Fruit fly (Drosophila melanogaster): Measurements from ENCODE around the gene Rtel1.

The Rtel1 gene

DNA sequence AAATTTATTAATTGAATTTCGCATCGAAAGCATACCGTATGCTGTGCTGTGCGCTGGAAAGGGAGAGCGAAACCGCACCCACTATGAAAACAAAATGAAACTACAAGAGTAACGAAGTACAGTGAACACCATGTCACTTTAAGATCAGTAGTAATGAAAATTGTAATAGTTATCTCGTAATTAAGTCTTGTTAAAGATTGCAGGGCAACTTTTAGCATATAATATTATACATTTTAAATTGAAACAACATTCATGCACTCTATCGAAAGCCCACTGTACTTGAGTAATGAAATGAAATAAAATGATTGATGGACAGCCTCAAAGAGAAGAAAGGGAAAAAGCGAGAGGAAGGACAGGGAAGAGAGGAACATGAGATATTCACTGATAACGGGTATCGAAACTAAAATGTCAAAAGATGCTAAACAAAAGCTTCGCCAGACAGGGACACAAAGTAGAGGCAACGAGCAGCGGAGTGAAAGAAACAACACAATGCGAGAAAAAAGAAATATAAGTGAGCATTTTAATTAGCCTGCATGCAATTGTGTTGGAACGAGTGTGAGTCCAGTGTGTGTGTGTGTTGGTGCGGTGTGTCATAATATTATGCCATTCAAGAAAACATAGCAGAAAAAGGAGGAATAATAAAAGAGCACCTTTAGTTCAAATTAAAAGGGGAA is 12.1 kb upstream of the Rtel1 start (continued):
- peak; percentile 65 for TF ChIP-seq croc (GFP tag; conservative IDR thresholded peaks at IDR 0.05)
- peak; percentile 72 for TF ChIP-seq CG32772 (GFP tag; IDR thresholded peaks at IDR 0.05)
- no peak for TF ChIP-seq Sry-β (GFP tag; optimal IDR thresholded peaks at IDR 0.05)
- TF ChIP-seq peb (GFP tag; IDR thresholded peaks at IDR 0.05), result peak; percentile 51
- no peak for TF ChIP-seq HLHmδ (GFP tag; optimal IDR thresholded peaks at IDR 0.05)
- peak; percentile 67 for TF ChIP-seq Awh (GFP tag; IDR thresholded peaks at IDR 0.05)
- TF ChIP-seq CG10267 (tag; optimal IDR thresholded peaks at IDR 0.05), result peak; percentile 53
- TF ChIP-seq wdn (GFP tag; IDR thresholded peaks at IDR 0.05), result peak; percentile 71
- TF ChIP-seq Hey (tag; optimal IDR thresholded peaks at IDR 0.05), result no peak
- TF ChIP-seq CG9817 (tag; optimal IDR thresholded peaks at IDR 0.05), result peak; percentile 75
- 0 out of 2 replicates have a peak, but pooled peaks have one; percentile 14 for TF ChIP-seq Taf1 (GFP tag; IDR thresholded peaks at IDR 0.05)
- TF ChIP-seq CG11723 (GFP tag; optimal IDR thresholded peaks at IDR 0.05), result peak; percentile 67
- no peak for TF ChIP-seq ham (GFP tag; IDR thresholded peaks at IDR 0.05)
- TF ChIP-seq Hmr (GFP tag; optimal IDR thresholded peaks at IDR 0.05), result peak; percentile 77
- no peak for TF ChIP-seq eve (GFP tag; optimal IDR thresholded peaks at IDR 0.05)
- TF ChIP-seq Sox100B (GFP tag; optimal IDR thresholded peaks at IDR 0.05), result peak; percentile 55
- TF ChIP-seq CG12104 (GFP tag; optimal IDR thresholded peaks at IDR 0.05), result peak; percentile 22
- peak; percentile 55 for TF ChIP-seq Hmx (GFP tag; optimal IDR thresholded peaks at IDR 0.05)
- peak; percentile 15 for TF ChIP-seq CG12236 (GFP tag; optimal IDR thresholded peaks at IDR 0.05)
- no peak for TF ChIP-seq crp (GFP tag; optimal IDR thresholded peaks at IDR 0.05)
- TF ChIP-seq odd (GFP tag; optimal IDR thresholded peaks at IDR 0.05), result peak; percentile 50
- TF ChIP-seq ato (GFP tag; IDR thresholded peaks at IDR 0.05; ENCODE audit: partially characterized antibody), result no peak
- TF ChIP-seq Oaz (GFP tag; IDR thresholded peaks at IDR 0.05), result 0 out of 2 replicates have a peak, but pooled peaks have one; percentile 19
- TF ChIP-seq hbn (GFP tag; IDR thresholded peaks at IDR 0.05; ENCODE audit: partially characterized antibody), result no peak
- TF ChIP-seq CG7357 (GFP tag; IDR thresholded peaks at IDR 0.05), result peak; percentile 61; the same call in 1 of the 3 replicates
- TF ChIP-seq tll (GFP tag; optimal IDR thresholded peaks at IDR 0.05), result no peak
- TF ChIP-seq Lpt (GFP tag; optimal IDR thresholded peaks at IDR 0.05), result no peak
- peak; percentile 86 for TF ChIP-seq CG1603 (tag; optimal IDR thresholded peaks at IDR 0.05)
- peak; percentile 83 for TF ChIP-seq Xrp1 (GFP tag; IDR thresholded peaks at IDR 0.05)
- TF ChIP-seq sug (tag; optimal IDR thresholded peaks at IDR 0.05), result peak; percentile 26
- peak; percentile 24 for TF ChIP-seq CG7786 (GFP tag; optimal IDR thresholded peaks at IDR 0.05)
- no peak for TF ChIP-seq Elba2 (GFP tag; optimal IDR thresholded peaks at IDR 0.05)
- peak; percentile 88 for TF ChIP-seq Sox102F (GFP tag; optimal IDR thresholded peaks at IDR 0.05)
- no peak for TF ChIP-seq CG34376 (GFP tag; optimal IDR thresholded peaks at IDR 0.05)
- peak; percentile 90 for TF ChIP-seq ci (GFP tag; IDR thresholded peaks at IDR 0.05)
- no peak for TF ChIP-seq tna (GFP tag; IDR thresholded peaks at IDR 0.05; ENCODE audit: partially characterized antibody)
- TF ChIP-seq run (tag; optimal IDR thresholded peaks at IDR 0.05), result peak; percentile 25
- no peak for TF ChIP-seq eyg (GFP tag; optimal IDR thresholded peaks at IDR 0.05)
- no peak for TF ChIP-seq CG17912 (GFP tag; optimal IDR thresholded peaks at IDR 0.05)
- TF ChIP-seq Hand (GFP tag; optimal IDR thresholded peaks at IDR 0.05), result peak; percentile 59
- peak; percentile 82 for TF ChIP-seq CG2678 (tag; optimal IDR thresholded peaks at IDR 0.05)
- no peak for TF ChIP-seq bowl (GFP tag; IDR thresholded peaks at IDR 0.05)
- TF ChIP-seq CG1832 (GFP tag; optimal IDR thresholded peaks at IDR 0.05), result no peak
- 0 out of 2 replicates have a peak, but pooled peaks have one; percentile 47 for TF ChIP-seq rib (GFP tag; IDR thresholded peaks at IDR 0.05)
- TF ChIP-seq CG18599 (GFP tag; optimal IDR thresholded peaks at IDR 0.05), result peak; percentile 73
- peak; percentile 62 for TF ChIP-seq NC2β (GFP tag; optimal IDR thresholded peaks at IDR 0.05)
- peak; percentile 70 for TF ChIP-seq B-H1 (GFP tag; IDR thresholded peaks at IDR 0.05)
- TF ChIP-seq ranshi (GFP tag; IDR thresholded peaks at IDR 0.05), result peak; percentile 73
- peak; percentile 9 for TF ChIP-seq CG30431 (GFP tag; optimal IDR thresholded peaks at IDR 0.05)

All from whole organism, embryonic.